Fruit fly (Drosophila melanogaster): ENCODE data around the gene AspRS-m.

DNA sequence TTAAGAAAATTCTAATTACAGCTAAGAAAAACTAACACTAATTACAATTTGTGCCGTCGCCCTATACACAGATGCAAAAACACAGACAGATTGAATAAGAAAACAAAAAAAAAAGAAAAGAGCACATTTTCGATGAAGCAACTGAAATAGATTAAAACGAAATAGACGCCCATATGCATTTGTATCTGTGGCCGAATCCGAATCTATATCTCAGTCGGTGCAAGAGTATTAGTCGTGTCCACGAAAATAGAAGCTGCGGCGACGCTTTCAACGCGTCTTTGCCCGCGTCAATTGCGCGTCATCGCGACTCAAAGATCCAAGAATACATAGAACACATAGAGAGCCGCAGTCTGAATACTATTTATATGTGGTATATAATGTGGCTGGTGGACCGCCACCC is 48.0 kb downstream of the AspRS-m start:
- TF ChIP-seq CG32006 (GFP tag; optimal IDR thresholded peaks at IDR 0.05) (no peak), CG6808 (GFP tag; optimal IDR thresholded peaks at IDR 0.05) (no peak), Smox (GFP tag; optimal IDR thresholded peaks at IDR 0.05) (no peak)
